Worm (Caenorhabditis elegans) whole organism, young adult: ENCODE measurements around the gene K02D10.2.
A peak's percentile ranks its signal among the peaks of the same experiment; 100 is the strongest.

ENCODE experiments used
- B0035.1 ChIP-seq: sonication (generic microtip); optimal IDR thresholded peaks from 2 replicates; lab custom pipeline; 2016; ENCODE audit warnings: missing genetic modification characterization, mild to moderate bottlenecking, missing compliant biosample characterization, missing genotype, missing genetic modification reagents
- F22D6.2 ChIP-seq: sonication (generic microtip); optimal IDR thresholded peaks from 2 replicates; lab custom pipeline; 2016; ENCODE audit warnings: mild to moderate bottlenecking, missing genetic modification characterization, missing compliant biosample characterization
- F23B12.7 ChIP-seq: sonication (generic microtip); optimal IDR thresholded peaks from 2 replicates; lab custom pipeline; 2017; ENCODE audit warnings: missing genetic modification characterization, mild to moderate bottlenecking, missing compliant biosample characterization, antibody characterized with exemption, moderate library complexity; ENCODE audit not compliant: insufficient read depth
- F49E8.2 ChIP-seq: sonication (generic microtip); optimal IDR thresholded peaks from 3 replicates; lab custom pipeline; 2017; ENCODE audit warnings: missing genetic modification characterization, mild to moderate bottlenecking, missing compliant biosample characterization, antibody characterized with exemption, moderate library complexity; ENCODE audit not compliant: insufficient read depth
- F57A8.1 ChIP-seq: fragments of 200-800 bp; sonication (Bioruptor generic); optimal IDR thresholded peaks from 2 replicates; lab custom pipeline; 2018; ENCODE audit warnings: mild to moderate bottlenecking, missing genetic modification characterization, moderate library complexity, missing compliant biosample characterization
- K12H6.12 ChIP-seq: fragments of 200-800 bp; sonication (Bioruptor generic); optimal IDR thresholded peaks from 2 replicates; lab custom pipeline; 2018; ENCODE audit warnings: mild to moderate bottlenecking, missing genetic modification characterization, missing compliant biosample characterization
- Y53G8AR.9 ChIP-seq: fragments of 200-800 bp; sonication (Bioruptor generic); conservative IDR thresholded peaks from 2 replicates; pipeline ENCODE4 v1.3.6; 2022; ENCODE audit warnings: missing genetic modification reagents, missing genetic modification characterization, missing compliant biosample characterization
- akir-1 ChIP-seq: fragments of 200-800 bp; sonication (Bioruptor generic); optimal IDR thresholded peaks from 2 replicates; lab custom pipeline; 2018; ENCODE audit warnings: mild to moderate bottlenecking, missing genetic modification characterization, moderate library complexity, missing compliant biosample characterization
- ama-1 ChIP-seq, 3 experiments: fragments of 150-350 bp in 1 of 3; sonication (generic microtip) in 2 of 3; optimal IDR thresholded peaks; 2 replicates each; lab custom pipeline; 2014 to 2018; ENCODE audit warnings: missing biosample characterization in 2 of 3, missing genetic modification characterization in 2 of 3, missing genetic modification reagents in 2 of 3
- attf-3 ChIP-seq: fragments of 200-800 bp; sonication (Bioruptor generic); conservative IDR thresholded peaks from 2 replicates; pipeline ENCODE4 v1.3.6; 2022; ENCODE audit warnings: missing genetic modification reagents, missing genetic modification characterization, missing compliant biosample characterization
- attf-5 ChIP-seq: fragments of 200-800 bp; sonication (Bioruptor generic); optimal IDR thresholded peaks from 2 replicates; lab custom pipeline; 2018; ENCODE audit warnings: mild to moderate bottlenecking, missing genetic modification characterization, missing compliant biosample characterization
- attf-6 ChIP-seq: fragments of 200-800 bp; sonication (Bioruptor generic); IDR thresholded peaks from 2 replicates; pipeline ENCODE4 v1.3.6; 2022; ENCODE audit warnings: missing genetic modification reagents, missing genetic modification characterization, missing compliant biosample characterization
- cebp-2 ChIP-seq: fragments of 200-800 bp; sonication (Bioruptor generic); IDR thresholded peaks from 2 replicates; pipeline ENCODE4 v1.3.6; 2022; ENCODE audit warnings: missing genetic modification characterization, missing compliant biosample characterization
- ceh-27 ChIP-seq: fragments of 200-800 bp; sonication (Bioruptor generic); optimal IDR thresholded peaks from 2 replicates; lab custom pipeline; 2018; ENCODE audit warnings: mild to moderate bottlenecking, missing genetic modification characterization, moderate library complexity, missing compliant biosample characterization
- ceh-40 ChIP-seq: fragments of 200-800 bp; sonication (Bioruptor generic); IDR thresholded peaks from 2 replicates; pipeline ENCODE4 v1.3.6; 2022; ENCODE audit warnings: missing genetic modification characterization, missing compliant biosample characterization
- ceh-58 ChIP-seq: fragments of 200-800 bp; sonication (Bioruptor generic); IDR thresholded peaks from 2 replicates; pipeline ENCODE4 v1.3.6; 2022; ENCODE audit warnings: missing genetic modification characterization, missing compliant biosample characterization
- ets-4 ChIP-seq: fragments of 200-800 bp; sonication (Bioruptor generic); optimal IDR thresholded peaks from 2 replicates; lab custom pipeline; 2018; ENCODE audit warnings: mild to moderate bottlenecking, missing genetic modification characterization, missing compliant biosample characterization
- hlh-26 ChIP-seq: fragments of 200-800 bp; sonication (Bioruptor generic); conservative IDR thresholded peaks from 2 replicates; pipeline ENCODE4 v1.3.6; 2022; ENCODE audit warnings: missing genetic modification reagents, missing genetic modification characterization, missing compliant biosample characterization
- hmg-20 ChIP-seq: fragments of 200-800 bp; sonication (Bioruptor generic); IDR thresholded peaks from 2 replicates; pipeline ENCODE4 v1.3.6; 2022; ENCODE audit warnings: missing genetic modification reagents, missing genetic modification characterization, missing compliant biosample characterization
- hrde-1 ChIP-seq: sonication (generic microtip); optimal IDR thresholded peaks from 2 replicates; lab custom pipeline; 2016; ENCODE audit warnings: missing genetic modification characterization, mild to moderate bottlenecking, missing compliant biosample characterization, moderate library complexity, missing genotype, missing genetic modification reagents, borderline replicate concordance
- lir-1 ChIP-seq: fragments of 200-800 bp; sonication (Bioruptor generic); conservative IDR thresholded peaks from 2 replicates; pipeline ENCODE4 v1.3.6; 2022; ENCODE audit warnings: missing genetic modification reagents, missing genetic modification characterization, missing compliant biosample characterization
- mcd-1 ChIP-seq: fragments of 200-800 bp; sonication (Bioruptor generic); IDR thresholded peaks from 2 replicates; pipeline ENCODE4 v1.3.6; 2022; ENCODE audit warnings: missing genetic modification reagents, missing genetic modification characterization, missing compliant biosample characterization
- mes-4 ChIP-seq: sonication (generic microtip); optimal IDR thresholded peaks from 2 replicates; lab custom pipeline; 2016; ENCODE audit warnings: missing genotype, missing genetic modification characterization, missing compliant biosample characterization
- nhr-80 ChIP-seq: sonication (generic microtip); optimal IDR thresholded peaks from 2 replicates; lab custom pipeline; 2016; ENCODE audit warnings: missing genetic modification characterization, missing compliant biosample characterization
- pha-4 ChIP-seq: fragments of 150-350 bp; sonication (generic microtip); optimal IDR thresholded peaks from 2 replicates; lab custom pipeline; 2014; ENCODE audit warnings: missing biosample characterization, missing genetic modification reagents, missing genetic modification characterization
- rec-8 ChIP-seq, 2 experiments: sonication (generic microtip); optimal IDR thresholded peaks; 2 replicates each; lab custom pipeline; 2016; ENCODE audit warnings: mild to moderate bottlenecking in 2 of 2, missing genetic modification characterization in 2 of 2, missing genetic modification reagents in 2 of 2, missing genotype in 2 of 2, missing biosample characterization in 1 of 2, missing compliant biosample characterization in 1 of 2, moderate library complexity in 1 of 2
- repo-1 ChIP-seq: sonication (generic microtip); optimal IDR thresholded peaks from 2 replicates; lab custom pipeline; 2017; ENCODE audit warnings: mild to moderate bottlenecking, missing genetic modification characterization, missing compliant biosample characterization
- sea-2 ChIP-seq: fragments of 200-800 bp; sonication (Bioruptor generic); IDR thresholded peaks from 2 replicates; pipeline ENCODE4 v1.3.6; 2022; ENCODE audit warnings: missing genetic modification characterization, missing compliant biosample characterization
- snpc-1.1 ChIP-seq: sonication (generic microtip); optimal IDR thresholded peaks from 2 replicates; lab custom pipeline; 2017; ENCODE audit warnings: missing genetic modification characterization, mild to moderate bottlenecking, missing compliant biosample characterization, antibody characterized with exemption, moderate library complexity, missing genotype, missing genetic modification reagents; ENCODE audit not compliant: insufficient read depth
- snpc-3.4 ChIP-seq: sonication (generic microtip); optimal IDR thresholded peaks from 2 replicates; lab custom pipeline; 2017; ENCODE audit warnings: missing genetic modification characterization, mild to moderate bottlenecking, missing compliant biosample characterization, antibody characterized with exemption, moderate library complexity, missing genotype, missing genetic modification reagents
- tlf-1 ChIP-seq: fragments of 200-800 bp; sonication (Bioruptor generic); optimal IDR thresholded peaks from 2 replicates; lab custom pipeline; 2018; ENCODE audit warnings: mild to moderate bottlenecking, missing genetic modification characterization, missing compliant biosample characterization
- unc-62 ChIP-seq: fragments of 150-350 bp; optimal IDR thresholded peaks from 2 replicates; lab custom pipeline; 2014; ENCODE audit warnings: missing biosample characterization, missing genetic modification reagents, missing genetic modification characterization
- ztf-22 ChIP-seq: fragments of 200-800 bp; sonication (Bioruptor generic); optimal IDR thresholded peaks from 2 replicates; lab custom pipeline; 2018; ENCODE audit warnings: mild to moderate bottlenecking, missing genetic modification characterization, moderate library complexity, missing compliant biosample characterization

K02D10.2 gene

ce11 chrIII:8794793-8795192 lies 23.7 kb upstream of the K02D10.2 start (continued):
- TF ChIP-seq hlh-26 (GFP tag; lab: Robert Waterston, UW) (no peak), rec-8 (tag; optimal IDR thresholded peaks at IDR 0.05; lab: Kevin White, UChicago) (no peak), pha-4 (tag; lab: Kevin White, UChicago) (peak; percentile 39), snpc-3.4 (no peak), F22D6.2 (tag; lab: Kevin White, UChicago) (no peak), sea-2 (GFP tag; lab: Robert Waterston, UW) (no peak), cebp-2 (no peak), attf-5 (GFP tag; lab: Kevin White, UChicago) (peak; percentile 73), ceh-58 (GFP tag; lab: Robert Waterston, UW) (no peak), lir-1 (GFP tag; lab: Robert Waterston, UW) (0 out of 2 replicates have a peak, but pooled peaks have one; percentile 29), akir-1 (GFP tag; lab: Kevin White, UChicago) (no peak), ets-4 (GFP tag; lab: Kevin White, UChicago) (peak; percentile 79), ceh-40 (GFP tag; lab: Robert Waterston, UW) (no peak), attf-6 (GFP tag; lab: Robert Waterston, UW) (no peak), ama-1 (optimal IDR thresholded peaks at IDR 0.05; lab: Kevin White, UChicago) (no peak), ama-1 (GFP tag; optimal IDR thresholded peaks at IDR 0.05; lab: Kevin White, UChicago) (no peak), nhr-80 (tag; lab: Kevin White, UChicago) (peak; percentile 88), Y53G8AR.9 (GFP tag; lab: Robert Waterston, UW) (0 out of 2 replicates have a peak, but pooled peaks have one; percentile 42), mcd-1 (GFP tag; lab: Robert Waterston, UW) (peak; percentile 37), mes-4 (tag; lab: Kevin White, UChicago) (no peak)
- TF ChIP-seq, all 124 proteins: peak for 42

ce11 chrIII:8792251-8792650 lies 21.2 kb upstream of the K02D10.2 start, which contains the start of gene ztf-1:
TSS of gene ztf-1 (minus strand) at chrIII:8792351.
- no peak for TF ChIP-seq B0035.1 (tag; lab: Kevin White, UChicago)
- no peak for TF ChIP-seq tlf-1 (GFP tag; lab: Kevin White, UChicago)
- TF ChIP-seq hrde-1 (tag; lab: Kevin White, UChicago): no peak
- no peak for TF ChIP-seq ztf-22 (GFP tag; lab: Kevin White, UChicago)
- TF ChIP-seq attf-3: no peak
- no peak for TF ChIP-seq lir-1 (GFP tag; lab: Robert Waterston, UW)
- no peak for TF ChIP-seq F23B12.7 (tag; lab: Kevin White, UChicago)
- no peak for TF ChIP-seq F49E8.2 (tag; lab: Kevin White, UChicago)

- TF ChIP-seq hmg-20 (GFP tag; lab: Robert Waterston, UW) (no peak), repo-1 (no peak), snpc-1.1 (tag; lab: Kevin White, UChicago) (no peak), K12H6.12 (tag; lab: Kevin White, UChicago) (no peak), unc-62 (GFP tag; lab: Kevin White, UChicago) (no peak), F57A8.1 (GFP tag; lab: Kevin White, UChicago) (no peak), ceh-27 (GFP tag; lab: Kevin White, UChicago) (no peak)
- TF ChIP-seq, all 124 proteins: peak for 0
Measured at ce11 chrIII:8791235-8791634, 20.2 kb upstream of the K02D10.2 start, which contains the start of the genes zfp-1 and F54F2.14. TSS of gene zfp-1 (plus strand) at chrIII:8791535. TSS of gene F54F2.14 (plus strand) at chrIII:8791546.
